Worm (Caenorhabditis elegans): ENCODE data around the gene fbxc-14.
"Not testable (repeated sequence)": the region's sequence is repeated elsewhere in the genome, so short reads cannot be mapped to it uniquely, and the experiment has no call there.

DNA sequence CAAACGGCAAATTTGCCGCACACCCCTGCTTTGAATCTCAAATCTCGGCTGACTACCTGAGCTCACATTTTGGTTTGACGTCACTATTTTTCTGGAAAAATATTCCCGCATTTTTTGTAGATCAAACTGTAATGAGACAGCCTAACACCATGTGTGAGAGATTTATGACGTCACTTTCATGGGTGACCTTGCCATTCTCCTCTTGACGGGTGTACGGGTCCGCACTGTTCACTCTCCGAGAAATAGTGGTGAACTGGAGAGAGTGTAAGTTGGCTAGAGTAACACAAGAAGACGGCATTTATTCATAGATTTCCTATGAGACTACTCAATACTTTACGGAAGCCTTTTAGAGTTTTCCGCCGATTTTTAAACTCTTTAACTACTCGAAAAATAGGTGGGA lies 11.6 kb downstream of the fbxc-14 start, which contains the start of gene fbxc-40:
- not testable (repeated sequence) for TF ChIP-seq vab-15 (tag; optimal IDR thresholded peaks at IDR 0.05); dpl-1 (GFP tag; optimal IDR thresholded peaks at IDR 0.05); pax-3 (tag; optimal IDR thresholded peaks at IDR 0.05); aly-2 (tag; optimal IDR thresholded peaks at IDR 0.05); egl-13 (tag; optimal IDR thresholded peaks at IDR 0.05); egl-27 (tag; optimal IDR thresholded peaks at IDR 0.05); elt-3 (tag; optimal IDR thresholded peaks at IDR 0.05); efl-3 (GFP tag; optimal IDR thresholded peaks at IDR 0.05); unc-30 (tag; optimal IDR thresholded peaks at IDR 0.05); sup-37 (GFP tag; optimal IDR thresholded peaks at IDR 0.05); pqm-1 (tag; optimal IDR thresholded peaks at IDR 0.05); ztf-4 (tag; optimal IDR thresholded peaks at IDR 0.05)
